Fruit fly (Drosophila melanogaster): Measurements from ENCODE around the gene CG8664.

- TF ChIP-seq CG15514 (GFP tag; optimal IDR thresholded peaks at IDR 0.05), result no peak
- no peak for TF ChIP-seq pan (optimal IDR thresholded peaks at IDR 0.05)
- TF ChIP-seq pan (GFP tag; optimal IDR thresholded peaks at IDR 0.05 in 1 of 2, IDR thresholded peaks at IDR 0.05 in 1 of 2), result no peak
- TF ChIP-seq onecut (GFP tag; IDR thresholded peaks at IDR 0.05), result no peak
- no peak for TF ChIP-seq gt (GFP tag; IDR thresholded peaks at IDR 0.05)
- no peak for TF ChIP-seq Hr39 (optimal IDR thresholded peaks at IDR 0.05)
Measured at dm6 chrX:17302202-17303061, 19.9 kb upstream of the CG8664 start.
